Worm (Caenorhabditis elegans) whole organism, L1 larva: ENCODE data around the gene ncx-3.

Experiments used
- F16B12.6 ChIP-seq: fragments of 150-350 bp; optimal IDR thresholded peaks from 2 replicates; lab custom pipeline; 2014; ENCODE audit warnings: missing biosample characterization, missing genetic modification characterization
- aha-1 ChIP-seq: fragments of 150-350 bp; optimal IDR thresholded peaks from 2 replicates; lab custom pipeline; 2014; ENCODE audit warnings: missing biosample characterization, missing genetic modification characterization
- blmp-1 ChIP-seq: fragments of 150-350 bp; optimal IDR thresholded peaks from 2 replicates; lab custom pipeline; 2014; ENCODE audit warnings: missing biosample characterization, missing genetic modification characterization
- ceh-63 ChIP-seq: fragments of 200-800 bp; sonication (Bioruptor generic); optimal IDR thresholded peaks from 2 replicates; lab custom pipeline; 2018; ENCODE audit warnings: mild to moderate bottlenecking, missing genetic modification characterization, missing compliant biosample characterization
- ceh-8 ChIP-seq: fragments of 200-800 bp; sonication (Bioruptor generic); optimal IDR thresholded peaks from 2 replicates; lab custom pipeline; 2018; ENCODE audit warnings: mild to moderate bottlenecking, missing genetic modification characterization, moderate library complexity, missing compliant biosample characterization
- ces-1 ChIP-seq: fragments of 150-350 bp; optimal IDR thresholded peaks from 2 replicates; lab custom pipeline; 2014; ENCODE audit warnings: missing biosample characterization, missing genetic modification reagents, missing genetic modification characterization
- efl-1 ChIP-seq, 4 experiments: fragments of 150-350 bp; optimal IDR thresholded peaks in 3 of 4; peaks in 1 of 4; 1 replicate in 1 of 4; 2 replicates in 3 of 4; lab custom pipeline; 2014; ENCODE audit warnings: missing biosample characterization in 2 of 4, missing genetic modification characterization in 2 of 4, missing genetic modification reagents in 2 of 4
- egl-13 ChIP-seq: sonication (generic microtip); optimal IDR thresholded peaks from 2 replicates; lab custom pipeline; 2016; ENCODE audit warnings: missing genotype, missing genetic modification reagents, missing genetic modification characterization, missing compliant biosample characterization
- egl-27 ChIP-seq, 2 experiments: fragments of 150-350 bp in 1 of 2; sonication (generic microtip); optimal IDR thresholded peaks; 3 replicates each; lab custom pipeline; 2017 to 2018; ENCODE audit warnings: missing biosample characterization in 2 of 2, missing genetic modification characterization in 2 of 2, missing genetic modification reagents in 2 of 2
- ets-5 ChIP-seq: fragments of 200-800 bp; sonication (Bioruptor generic); IDR thresholded peaks from 2 replicates; pipeline ENCODE4 v1.3.6; 2022; ENCODE audit warnings: missing genetic modification characterization, missing compliant biosample characterization
- hpl-2 ChIP-seq: fragments of 150-350 bp; optimal IDR thresholded peaks from 2 replicates; lab custom pipeline; 2014; ENCODE audit warnings: missing biosample characterization, missing genetic modification reagents, missing genetic modification characterization
- irx-1 ChIP-seq: sonication (generic microtip); optimal IDR thresholded peaks from 2 replicates; lab custom pipeline; 2016; ENCODE audit warnings: missing genetic modification characterization, missing compliant biosample characterization
- isw-1 ChIP-seq: fragments of 200-800 bp; sonication (Bioruptor generic); IDR thresholded peaks from 2 replicates; pipeline ENCODE4 v1.3.6; 2022; ENCODE audit warnings: missing genetic modification characterization, missing compliant biosample characterization
- lin-13 ChIP-seq: fragments of 150-350 bp; optimal IDR thresholded peaks from 2 replicates; lab custom pipeline; 2014; ENCODE audit warnings: missing biosample characterization, missing genetic modification reagents, missing genetic modification characterization
- lin-15B ChIP-seq: fragments of 150-350 bp; sonication (generic microtip); optimal IDR thresholded peaks from 3 replicates; lab custom pipeline; 2014; ENCODE audit warnings: missing biosample characterization, missing genetic modification characterization
- mab-9 ChIP-seq: fragments of 200-800 bp; sonication (Bioruptor generic); IDR thresholded peaks from 2 replicates; pipeline ENCODE4 v1.3.6; 2022; ENCODE audit warnings: missing genetic modification reagents, missing genetic modification characterization, missing compliant biosample characterization
- nhr-12 ChIP-seq: sonication (generic microtip); optimal IDR thresholded peaks from 2 replicates; lab custom pipeline; 2017; ENCODE audit warnings: missing biosample characterization, missing genetic modification characterization
- nhr-20 ChIP-seq: sonication (generic microtip); optimal IDR thresholded peaks from 2 replicates; lab custom pipeline; 2016; ENCODE audit warnings: mild to moderate bottlenecking, missing genetic modification characterization, missing compliant biosample characterization
- nhr-28 ChIP-seq: fragments of 150-350 bp; optimal IDR thresholded peaks from 2 replicates; lab custom pipeline; 2014; ENCODE audit warnings: missing biosample characterization, missing genetic modification characterization
- nhr-71 ChIP-seq: sonication (generic microtip); optimal IDR thresholded peaks from 2 replicates; lab custom pipeline; 2016; ENCODE audit warnings: mild to moderate bottlenecking, missing genetic modification characterization, moderate library complexity, missing compliant biosample characterization
- nhr-77 ChIP-seq: fragments of 150-350 bp; optimal IDR thresholded peaks from 2 replicates; lab custom pipeline; 2014; ENCODE audit warnings: missing biosample characterization, missing genetic modification characterization
- nhr-84 ChIP-seq: sonication (generic microtip); optimal IDR thresholded peaks from 2 replicates; lab custom pipeline; 2017; ENCODE audit warnings: missing biosample characterization, missing genetic modification characterization
- nhr-85 ChIP-seq: sonication (generic microtip); peaks from one replicate; lab custom pipeline; 2016; ENCODE audit warnings: missing genetic modification characterization, inconsistent platforms, missing compliant biosample characterization
- pag-3 ChIP-seq: sonication (generic microtip); optimal IDR thresholded peaks from 2 replicates; lab custom pipeline; 2017; ENCODE audit warnings: missing genetic modification characterization, mild to moderate bottlenecking, missing compliant biosample characterization, antibody characterized with exemption, borderline replicate concordance; ENCODE audit not compliant: insufficient read depth
- pax-3 ChIP-seq: fragments of 200-800 bp; sonication (Bioruptor generic); optimal IDR thresholded peaks from 2 replicates; lab custom pipeline; 2018; ENCODE audit warnings: mild to moderate bottlenecking, missing genetic modification characterization, moderate library complexity, missing compliant biosample characterization
- pqm-1 ChIP-seq: sonication (generic microtip); optimal IDR thresholded peaks from 3 replicates; lab custom pipeline; 2017; ENCODE audit warnings: missing biosample characterization, missing genetic modification characterization
- rnt-1 ChIP-seq: sonication (generic microtip); optimal IDR thresholded peaks from 2 replicates; lab custom pipeline; 2016; ENCODE audit warnings: mild to moderate bottlenecking, missing genetic modification characterization, moderate library complexity, missing compliant biosample characterization
- skn-1 ChIP-seq: fragments of 150-350 bp; optimal IDR thresholded peaks from 2 replicates; lab custom pipeline; 2014; ENCODE audit warnings: missing biosample characterization, missing genetic modification characterization
- sox-4 ChIP-seq: sonication (generic microtip); optimal IDR thresholded peaks from 2 replicates; lab custom pipeline; 2016; ENCODE audit warnings: missing genetic modification characterization, missing compliant biosample characterization
- unc-62 ChIP-seq: fragments of 150-350 bp; optimal IDR thresholded peaks from 2 replicates; lab custom pipeline; 2014; ENCODE audit warnings: missing biosample characterization, missing genetic modification reagents, missing genetic modification characterization
- vab-15 ChIP-seq: sonication (generic microtip); optimal IDR thresholded peaks from 2 replicates; lab custom pipeline; 2017; ENCODE audit warnings: missing genotype, mild to moderate bottlenecking, missing genetic modification characterization, missing compliant biosample characterization
- xbp-1 ChIP-seq: sonication (generic microtip); optimal IDR thresholded peaks from 2 replicates; lab custom pipeline; 2016; ENCODE audit warnings: missing genetic modification characterization, missing compliant biosample characterization
- zag-1 ChIP-seq: fragments of 150-350 bp; optimal IDR thresholded peaks from 2 replicates; lab custom pipeline; 2014; ENCODE audit warnings: missing biosample characterization, missing genetic modification characterization
- ztf-11 ChIP-seq, 2 experiments: sonication (generic microtip); optimal IDR thresholded peaks; 2 replicates each; lab custom pipeline; 2016 to 2017; ENCODE audit warnings: missing genetic modification characterization in 2 of 2, missing biosample characterization in 1 of 2, missing compliant biosample characterization in 1 of 2

Gene ncx-3

DNA sequence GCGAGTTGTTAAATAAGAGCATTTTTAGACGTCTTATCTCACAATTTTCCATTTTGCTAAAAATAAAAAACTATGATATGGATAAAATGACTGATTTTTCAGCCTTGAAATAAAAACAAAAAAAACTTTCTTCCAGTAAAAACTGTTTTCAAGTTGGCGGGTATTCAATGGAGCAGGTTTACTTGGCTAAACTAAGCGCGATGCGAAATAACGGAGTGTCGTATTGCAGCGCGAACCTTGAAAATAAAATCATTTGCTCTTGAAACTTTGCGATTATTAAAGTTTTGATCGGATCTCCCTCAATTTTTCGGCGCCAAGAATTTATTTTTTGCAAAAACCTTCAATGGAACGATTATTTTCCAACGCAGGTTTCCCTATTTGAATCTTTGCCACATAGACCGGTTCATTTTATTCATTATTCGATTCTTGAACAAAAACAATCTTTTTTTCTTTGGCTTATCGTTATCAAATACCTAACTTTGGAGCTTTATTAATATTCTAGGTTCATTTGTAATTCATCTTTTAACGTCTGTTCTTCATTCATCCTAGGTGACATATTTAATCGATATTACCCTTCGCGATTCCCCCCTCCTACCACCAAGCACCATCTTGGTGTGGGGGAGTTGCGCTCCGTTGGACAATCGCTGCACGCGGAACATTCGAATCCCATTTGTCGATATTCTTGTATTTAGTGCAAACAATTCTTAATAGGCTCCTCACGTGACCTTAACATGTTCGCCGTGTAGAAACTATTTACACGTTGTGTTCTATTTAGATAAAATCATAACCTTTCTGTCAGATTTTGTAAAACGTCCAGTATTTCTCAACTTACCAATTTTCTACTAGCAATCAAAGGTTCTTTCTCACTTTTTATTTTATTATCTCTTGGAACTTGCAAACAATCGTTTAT is 18.3 kb downstream of the ncx-3 start, which contains the start of the genes orc-5 and cyb-1 (continued):
- TF ChIP-seq nhr-71 (peak; percentile 90), lin-15B (tag; lab: Kevin White, UChicago) (peak; percentile 95), sox-4 (tag; lab: Kevin White, UChicago) (peak; percentile 27), vab-15 (tag; lab: Kevin White, UChicago) (no peak), xbp-1 (tag; lab: Kevin White, UChicago) (peak; percentile 86), egl-13 (tag; lab: Kevin White, UChicago) (peak; percentile 20)

DNA sequence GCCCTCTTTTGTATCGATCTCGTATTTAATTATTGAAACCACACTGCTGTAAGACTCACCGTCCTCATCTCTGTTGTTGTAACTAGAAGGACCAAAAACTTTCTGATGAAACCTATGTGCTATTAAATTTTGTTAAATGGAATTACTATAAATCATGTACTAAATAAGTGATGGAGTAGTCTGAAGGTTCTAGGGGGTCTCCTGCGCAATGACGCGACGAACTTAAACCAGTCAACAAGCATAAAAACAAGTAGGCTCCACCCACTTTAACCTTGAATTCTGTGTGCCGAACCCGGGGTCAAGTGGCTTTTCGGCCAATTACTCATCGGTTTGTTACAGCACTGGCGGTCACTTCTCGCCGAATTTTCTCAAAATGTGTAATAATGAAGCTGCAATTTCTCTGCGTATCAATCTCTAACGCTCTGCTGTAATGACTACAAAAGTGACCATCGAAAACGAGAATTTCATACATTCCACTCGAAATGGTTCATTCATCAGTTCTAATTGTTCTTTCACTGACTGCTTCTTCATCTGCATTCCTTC is 20.6 kb downstream of the ncx-3 start, which contains the start of gene grl-21:
grl-21 (plus strand) TSS at position 464 of the 543 bp plus-strand sequence.
- TF ChIP-seq hpl-2 (GFP tag; lab: Kevin White, UChicago) (no peak), ets-5 (no peak), irx-1 (tag; lab: Kevin White, UChicago) (no peak), xbp-1 (tag; lab: Kevin White, UChicago) (no peak), zag-1 (tag; lab: Kevin White, UChicago) (no peak), isw-1 (GFP tag; lab: Robert Waterston, UW) (no peak), skn-1 (no peak), nhr-12 (tag; lab: Kevin White, UChicago) (no peak), ceh-8 (GFP tag; lab: Kevin White, UChicago) (no peak), rnt-1 (tag; lab: Kevin White, UChicago) (no peak), egl-27 (tag; optimal IDR thresholded peaks at IDR 0.05; lab: Kevin White, UChicago) (no peak)

DNA sequence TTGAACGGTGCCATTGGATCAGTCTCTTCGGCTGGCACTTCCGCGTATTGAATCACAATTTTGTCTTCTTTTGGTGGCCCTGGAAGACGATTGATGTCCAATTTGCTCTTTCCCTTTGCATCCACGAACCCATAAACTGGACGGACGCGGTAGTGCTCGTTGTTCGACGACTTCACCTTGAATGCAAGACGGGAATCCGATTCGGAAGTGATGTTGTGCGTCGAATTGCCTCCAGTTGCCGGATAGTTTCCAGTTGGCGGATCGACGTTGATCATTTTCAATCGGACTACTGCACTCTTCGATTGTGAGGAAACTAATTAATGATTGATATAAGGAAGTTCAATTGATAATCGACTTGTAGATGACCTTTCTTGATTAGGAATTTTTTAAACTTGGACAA is 21.9 kb downstream of the ncx-3 start, which contains the start of gene ssp-34:
ssp-34 (minus strand) TSS at position 275 of the 400 bp plus-strand sequence.
- TF ChIP-seq ztf-11 (tag; optimal IDR thresholded peaks at IDR 0.05; lab: Kevin White, UChicago) (no peak), nhr-77 (tag; lab: Kevin White, UChicago) (no peak), pag-3 (tag; lab: Kevin White, UChicago) (no peak), pax-3 (no peak), lin-13 (GFP tag; lab: Kevin White, UChicago) (no peak), nhr-20 (no peak), ceh-63 (GFP tag; lab: Kevin White, UChicago) (no peak), F16B12.6 (tag; lab: Kevin White, UChicago) (no peak), ces-1 (GFP tag; lab: Kevin White, UChicago) (no peak), mab-9 (no peak), ets-5 (no peak), pqm-1 (no peak), nhr-84 (tag; lab: Kevin White, UChicago) (no peak), nhr-28 (tag; lab: Kevin White, UChicago) (no peak)

DNA sequence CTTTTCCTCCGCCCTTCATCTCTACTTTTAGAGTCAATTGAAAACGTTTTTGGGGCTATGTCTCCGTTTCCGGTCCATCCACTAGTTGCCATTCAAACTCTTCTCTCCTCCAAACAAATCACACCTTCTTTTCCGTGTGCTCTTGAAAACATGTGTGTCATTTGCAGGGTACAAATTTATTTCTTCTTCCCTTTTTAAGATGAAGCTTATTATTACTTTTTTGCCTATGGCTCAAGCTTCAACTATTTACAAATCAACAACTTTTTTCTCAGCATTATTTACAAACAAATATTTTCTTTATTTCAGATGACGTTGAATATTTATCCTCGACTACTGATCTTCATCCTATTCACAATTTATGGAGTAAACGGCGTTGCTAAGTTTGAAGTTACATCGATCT is 28.0 kb downstream of the ncx-3 start, which contains the start of gene T25B9.3:
T25B9.3 (plus strand) TSS at position 301 of the 400 bp plus-strand sequence.
- TF ChIP-seq nhr-85 (no peak), efl-1 (optimal IDR thresholded peaks at IDR 0.05; lab: Kevin White, UChicago) (no peak), efl-1 (GFP tag; optimal IDR thresholded peaks at IDR 0.05 in 1 of 2; lab: Kevin White, UChicago) (peak in 1 of 2 experiments; percentile 44), unc-62 (no peak), blmp-1 (tag; lab: Kevin White, UChicago) (no peak), aha-1 (no peak), nhr-84 (tag; lab: Kevin White, UChicago) (no peak)
